Fruit fly (Drosophila melanogaster): ENCODE data around the gene CG12560.
"Not testable (repeated sequence)": the region's sequence is repeated elsewhere in the genome, so short reads cannot be mapped to it uniquely, and the experiment has no call there.

The CG12560 gene

dm6 chr2L:7983646-7984045, 25.6 kb downstream of the CG12560 start, which contains the start of gene CG7231:
Gene CG7231, plus strand, starts transcription at chr2L:7983946.
- not testable (repeated sequence) for TF ChIP-seq Sp1 (GFP tag; optimal IDR thresholded peaks at IDR 0.05); h (GFP tag; optimal IDR thresholded peaks at IDR 0.05); Rel (GFP tag; optimal IDR thresholded peaks at IDR 0.05); Rel (tag; optimal IDR thresholded peaks at IDR 0.05)

DNA sequence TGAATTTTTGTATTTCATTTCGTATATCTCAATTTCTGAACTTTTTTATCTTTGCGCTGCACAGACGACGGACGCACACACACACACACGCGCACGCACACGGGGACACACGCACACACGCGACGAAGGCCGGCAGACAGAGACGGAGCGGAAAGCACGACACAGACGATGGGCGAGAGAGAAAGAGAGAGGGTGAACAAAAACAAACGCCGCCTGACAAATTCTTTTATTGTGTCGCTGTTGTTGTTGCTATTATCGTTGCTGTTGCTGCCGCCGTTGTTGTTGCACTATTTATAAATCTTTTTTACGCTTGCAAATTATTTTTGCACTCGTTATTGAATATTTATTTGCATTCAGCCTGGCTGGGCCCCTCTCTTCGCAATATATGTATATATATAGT, 32.5 kb downstream of the CG12560 start:
- TF ChIP-seq Dif (GFP tag; optimal IDR thresholded peaks at IDR 0.05; ENCODE audit: partially characterized antibody): peak; percentile 64
- peak in 1 of 2 experiments; percentile 30 for TF ChIP-seq dl (GFP tag; optimal IDR thresholded peaks at IDR 0.05; ENCODE audit: insufficient read depth in 1 of 2, partially characterized antibody in 2 of 2)
- TF ChIP-seq lola (GFP tag; optimal IDR thresholded peaks at IDR 0.05): peak; percentile 65
- no peak for TF ChIP-seq CrebA (GFP tag; optimal IDR thresholded peaks at IDR 0.05; ENCODE audit: borderline replicate concordance)
- TF ChIP-seq Dfd (GFP tag; optimal IDR thresholded peaks at IDR 0.05): peak; percentile 97
- TF ChIP-seq CG9705 (GFP tag; optimal IDR thresholded peaks at IDR 0.05): no peak
- TF ChIP-seq h (GFP tag; optimal IDR thresholded peaks at IDR 0.05): peak; percentile 34
- TF ChIP-seq rgr (GFP tag; optimal IDR thresholded peaks at IDR 0.05): peak; percentile 27
- peak; percentile 90 for TF ChIP-seq N (GFP tag; optimal IDR thresholded peaks at IDR 0.05)
- no peak for TF ChIP-seq Rel (GFP tag; optimal IDR thresholded peaks at IDR 0.05)
- peak; percentile 1 for TF ChIP-seq Rel (tag; optimal IDR thresholded peaks at IDR 0.05)
- TF ChIP-seq Jra (GFP tag; optimal IDR thresholded peaks at IDR 0.05): no peak
- peak; percentile 73 for TF ChIP-seq pan (optimal IDR thresholded peaks at IDR 0.05)
- TF ChIP-seq psq (GFP tag; optimal IDR thresholded peaks at IDR 0.05): peak; percentile 32

DNA sequence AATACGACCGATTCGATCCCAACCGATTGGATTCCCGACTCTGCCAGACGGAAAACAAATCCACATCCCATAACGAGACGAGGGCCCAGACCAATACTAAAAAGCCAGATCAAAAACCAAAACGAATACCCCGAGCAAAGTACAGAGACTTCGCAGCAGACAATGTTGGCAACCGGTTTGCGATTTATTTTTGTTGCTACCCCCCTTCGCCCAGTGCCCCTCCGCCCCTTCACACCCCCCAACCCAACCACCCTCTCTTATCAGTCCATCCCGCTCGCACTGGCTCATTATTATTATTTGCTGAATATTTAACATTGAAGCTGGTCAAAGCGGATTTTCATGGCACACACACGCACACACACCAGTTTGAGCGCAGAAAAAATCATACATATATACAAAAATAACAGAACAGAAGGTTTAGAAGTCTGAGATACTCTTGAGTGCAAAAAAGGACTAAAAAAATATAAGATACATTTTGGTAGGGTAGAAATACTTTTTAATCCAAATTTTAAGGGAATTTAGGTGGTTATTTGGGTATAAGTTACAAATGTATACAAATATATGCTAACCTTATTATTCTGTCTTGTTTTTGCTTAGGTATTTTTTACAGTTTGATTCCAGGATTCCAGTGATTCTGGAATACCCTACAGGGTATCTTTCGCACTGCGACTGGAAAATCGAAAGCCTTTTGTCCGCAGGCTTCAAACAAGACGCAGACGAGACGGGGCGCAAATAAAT, 35.6 kb downstream of the CG12560 start:
- TF ChIP-seq GATAd (GFP tag; optimal IDR thresholded peaks at IDR 0.05) (no peak), Vsx2 (GFP tag; optimal IDR thresholded peaks at IDR 0.05; ENCODE audit: partially characterized antibody) (peak; percentile 34), CG32264 (GFP tag; optimal IDR thresholded peaks at IDR 0.05) (no peak), HLH106 (tag; optimal IDR thresholded peaks at IDR 0.05) (peak; percentile 62), jim (GFP tag; optimal IDR thresholded peaks at IDR 0.05) (peak; percentile 29), sage (GFP tag; optimal IDR thresholded peaks at IDR 0.05) (no peak), woc (GFP tag; optimal IDR thresholded peaks at IDR 0.05) (peak; percentile 73), rgr (GFP tag; optimal IDR thresholded peaks at IDR 0.05) (peak; percentile 57), foxo (GFP tag; optimal IDR thresholded peaks at IDR 0.05) (peak in 1 of 2 experiments; percentile 80), sv (GFP tag; optimal IDR thresholded peaks at IDR 0.05) (no peak), pan (optimal IDR thresholded peaks at IDR 0.05) (peak; percentile 61), Mio (GFP tag; optimal IDR thresholded peaks at IDR 0.05) (no peak), Sp1 (GFP tag; optimal IDR thresholded peaks at IDR 0.05) (peak; percentile 70), fru (GFP tag; optimal IDR thresholded peaks at IDR 0.05) (peak; percentile 73), brk (GFP tag; optimal IDR thresholded peaks at IDR 0.05) (peak; percentile 33), Rel (GFP tag; optimal IDR thresholded peaks at IDR 0.05) (no peak), Rel (tag; optimal IDR thresholded peaks at IDR 0.05) (peak; percentile 51), lola (GFP tag; optimal IDR thresholded peaks at IDR 0.05) (no peak), Dif (GFP tag; optimal IDR thresholded peaks at IDR 0.05; ENCODE audit: partially characterized antibody) (peak; percentile 50), Hr83 (GFP tag; optimal IDR thresholded peaks at IDR 0.05; ENCODE audit: poor library complexity, severe bottlenecking) (peak; percentile 34), CrebA (GFP tag; optimal IDR thresholded peaks at IDR 0.05; ENCODE audit: borderline replicate concordance) (no peak), Abd-B (GFP tag; optimal IDR thresholded peaks at IDR 0.05) (no peak), Hnf4 (GFP tag; optimal IDR thresholded peaks at IDR 0.05) (peak; percentile 9), N (GFP tag; optimal IDR thresholded peaks at IDR 0.05) (no peak), usp (GFP tag; optimal IDR thresholded peaks at IDR 0.05) (no peak), dsf (GFP tag; optimal IDR thresholded peaks at IDR 0.05; ENCODE audit: borderline replicate concordance) (no peak), Dfd (GFP tag; optimal IDR thresholded peaks at IDR 0.05) (peak; percentile 26), ey (GFP tag; optimal IDR thresholded peaks at IDR 0.05) (peak; percentile 79), br (GFP tag; optimal IDR thresholded peaks at IDR 0.05) (peak; percentile 72), tai (GFP tag; optimal IDR thresholded peaks at IDR 0.05) (no peak), psq (GFP tag; optimal IDR thresholded peaks at IDR 0.05) (peak; percentile 63), Myc (optimal IDR thresholded peaks at IDR 0.05) (no peak), h (GFP tag; optimal IDR thresholded peaks at IDR 0.05) (peak; percentile 61), dmrt93B (GFP tag; optimal IDR thresholded peaks at IDR 0.05) (peak; percentile 54), Hr78 (GFP tag; optimal IDR thresholded peaks at IDR 0.05) (no peak), OdsH (GFP tag; optimal IDR thresholded peaks at IDR 0.05) (peak; percentile 76), Jra (GFP tag; optimal IDR thresholded peaks at IDR 0.05) (no peak), dl (GFP tag; optimal IDR thresholded peaks at IDR 0.05; ENCODE audit: insufficient read depth in 1 of 2, partially characterized antibody in 2 of 2) (peak in 1 of 2 experiments; percentile 24), CG9705 (GFP tag; optimal IDR thresholded peaks at IDR 0.05) (no peak)
